Worm (Caenorhabditis elegans): Measurements from ENCODE around the gene F44E7.3.

F44E7.3 gene

DNA sequence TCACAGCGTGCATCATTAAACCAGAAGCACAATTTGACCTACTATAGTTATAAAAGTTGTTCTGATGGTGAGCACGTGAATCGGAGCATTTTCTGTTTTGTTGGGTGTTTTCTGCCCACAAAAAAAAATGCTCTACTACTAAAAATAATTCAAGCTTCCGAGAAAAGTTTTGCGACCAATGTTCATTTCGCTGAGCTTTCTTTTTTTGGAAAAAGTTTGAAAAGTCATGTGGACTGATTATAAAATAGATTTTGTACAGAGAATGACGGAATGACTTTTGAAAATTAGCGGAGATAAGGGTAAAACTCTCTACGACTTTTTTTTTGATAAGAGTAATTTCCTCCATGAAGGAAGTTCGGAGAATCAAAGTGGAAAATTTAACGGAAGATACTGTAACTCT lies 2.2 kb upstream of the F44E7.3 start:
- TF ChIP-seq elt-2 (tag; optimal IDR thresholded peaks at IDR 0.05): peak; percentile 76
- TF ChIP-seq pag-3 (tag; optimal IDR thresholded peaks at IDR 0.05; ENCODE audit: borderline replicate concordance, insufficient read depth): no peak
- TF ChIP-seq fkh-8 (tag; optimal IDR thresholded peaks at IDR 0.05): peak; percentile 67
- peak; percentile 58 for TF ChIP-seq nhr-71 (tag; optimal IDR thresholded peaks at IDR 0.05)
- TF ChIP-seq nhr-47 (tag; optimal IDR thresholded peaks at IDR 0.05): peak; percentile 39
- no peak for TF ChIP-seq skn-1 (tag; optimal IDR thresholded peaks at IDR 0.05)
- no peak for TF ChIP-seq pqm-1 (tag; optimal IDR thresholded peaks at IDR 0.05)
- 0 out of 2 replicates have a peak, but pooled peaks have one; percentile 3 for TF ChIP-seq nhr-19 (GFP tag; conservative IDR thresholded peaks at IDR 0.05)
- no peak for TF ChIP-seq isw-1 (GFP tag; IDR thresholded peaks at IDR 0.05)
- TF ChIP-seq sox-4 (tag; optimal IDR thresholded peaks at IDR 0.05): peak; percentile 57
- TF ChIP-seq elt-3 (tag; optimal IDR thresholded peaks at IDR 0.05): no peak
- no peak for TF ChIP-seq nhr-77 (tag; optimal IDR thresholded peaks at IDR 0.05)
- TF ChIP-seq nhr-84 (tag; optimal IDR thresholded peaks at IDR 0.05): no peak
- peak; percentile 23 for TF ChIP-seq lin-14 (GFP tag; optimal IDR thresholded peaks at IDR 0.05)

DNA sequence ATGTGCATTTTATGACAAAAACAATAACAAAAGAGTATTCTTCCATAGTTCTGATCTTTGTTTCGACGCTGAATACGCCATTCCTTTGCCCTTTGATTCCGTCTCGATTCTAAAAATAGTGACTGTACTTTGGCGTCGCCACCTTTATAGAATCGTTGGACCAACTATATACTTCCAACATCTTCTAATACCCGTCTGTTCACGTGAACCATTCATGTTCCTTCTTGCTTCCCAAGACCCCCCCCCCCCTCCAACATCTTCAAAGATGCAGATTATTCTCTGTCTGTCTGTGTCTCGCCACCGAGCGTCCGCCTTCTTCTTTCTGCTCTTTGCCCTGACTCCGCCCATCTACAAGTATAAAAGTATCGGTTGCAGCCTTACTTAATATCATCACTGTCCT lies 1.7 kb upstream of the F44E7.3 start:
- peak; percentile 49 for TF ChIP-seq nhr-19 (GFP tag; conservative IDR thresholded peaks at IDR 0.05)
- TF ChIP-seq nhr-85 (tag): peak; percentile 74
- no peak for TF ChIP-seq nhr-28 (tag; optimal IDR thresholded peaks at IDR 0.05)
- TF ChIP-seq snpc-4 (tag; optimal IDR thresholded peaks at IDR 0.05): no peak
- peak; percentile 25 for TF ChIP-seq lin-14 (GFP tag; optimal IDR thresholded peaks at IDR 0.05)

ce11 chrV:5772503-5772902 lies 758 bp downstream of the F44E7.3 start:
- no peak for TF ChIP-seq C16A3.4 (tag; optimal IDR thresholded peaks at IDR 0.05)
- TF ChIP-seq zip-4 (GFP tag; optimal IDR thresholded peaks at IDR 0.05): no peak
- TF ChIP-seq nhr-12 (tag; optimal IDR thresholded peaks at IDR 0.05): no peak
- no peak for TF ChIP-seq ceh-90 (tag; optimal IDR thresholded peaks at IDR 0.05)

- TF ChIP-seq efl-1 (optimal IDR thresholded peaks at IDR 0.05) (no peak), efl-1 (GFP tag; optimal IDR thresholded peaks at IDR 0.05 in 1 of 2) (peak in 1 of 2 experiments; percentile 91), pax-3 (tag; optimal IDR thresholded peaks at IDR 0.05) (no peak), aha-1 (tag; optimal IDR thresholded peaks at IDR 0.05) (no peak)
These were observed 2.4 kb downstream of the F44E7.3 start for ce11 chrV:5774137-5774536.

ce11 chrV:5776941-5777340 lies 5.2 kb downstream of the F44E7.3 start, which contains the start of gene F44E7.4:
Gene F44E7.4 (minus strand): TSS chrV:5776953.
- TF ChIP-seq nhr-85 (tag) (peak; percentile 65), mab-9 (GFP tag; IDR thresholded peaks at IDR 0.05) (peak; percentile 84), jun-1 (tag; optimal IDR thresholded peaks at IDR 0.05) (peak; percentile 6), lsy-2 (tag; optimal IDR thresholded peaks at IDR 0.05) (peak; percentile 37 to 73), nhr-19 (GFP tag; conservative IDR thresholded peaks at IDR 0.05) (peak; percentile 96), lin-35 (GFP tag; optimal IDR thresholded peaks at IDR 0.05) (peak; percentile 21 to 39), nhr-47 (tag; optimal IDR thresholded peaks at IDR 0.05) (peak; percentile 63), nhr-90 (tag; optimal IDR thresholded peaks at IDR 0.05; ENCODE audit: poor library complexity) (peak; percentile 13), skn-1 (tag; optimal IDR thresholded peaks at IDR 0.05) (peak; percentile 65), ceh-82 (tag; optimal IDR thresholded peaks at IDR 0.05) (peak in 2 of 3 experiments; percentile 28 to 71), grh-1 (GFP tag; IDR thresholded peaks at IDR 0.05) (peak; percentile 85), dpl-1 (GFP tag; optimal IDR thresholded peaks at IDR 0.05) (peak in 2 of 3 experiments; percentile 31 to 44), nhr-71 (tag; optimal IDR thresholded peaks at IDR 0.05) (peak; percentile 69), xbp-1 (tag; optimal IDR thresholded peaks at IDR 0.05) (peak; percentile 61), blmp-1 (tag; optimal IDR thresholded peaks at IDR 0.05) (peak; percentile 32), C16A3.4 (tag; optimal IDR thresholded peaks at IDR 0.05) (peak; percentile 27), lin-15B (tag; optimal IDR thresholded peaks at IDR 0.05) (peak; percentile 31), isw-1 (GFP tag; IDR thresholded peaks at IDR 0.05) (peak; percentile 91), ceh-88 (GFP tag; IDR thresholded peaks at IDR 0.05) (peak; percentile 87), unc-98 (GFP tag; IDR thresholded peaks at IDR 0.05) (0 out of 2 replicates have a peak, but pooled peaks have one; percentile 25), dsc-1 (tag; optimal IDR thresholded peaks at IDR 0.05) (peak; percentile 2), tbx-2 (tag; optimal IDR thresholded peaks at IDR 0.05) (peak; percentile 37), efl-1 (optimal IDR thresholded peaks at IDR 0.05) (peak; percentile 49 to 55), efl-1 (GFP tag; optimal IDR thresholded peaks at IDR 0.05 in 1 of 2) (peak in 1 of 2 experiments; percentile 44), mep-1 (tag; optimal IDR thresholded peaks at IDR 0.05) (peak; percentile 27), lin-14 (GFP tag; optimal IDR thresholded peaks at IDR 0.05) (peak; percentile 71), swsn-7 (tag; optimal IDR thresholded peaks at IDR 0.05) (peak; percentile 49), nhr-20 (tag; optimal IDR thresholded peaks at IDR 0.05) (peak; percentile 54), rnt-1 (tag; optimal IDR thresholded peaks at IDR 0.05) (peak; percentile 61)

Data from whole organism, L1 larva.